Worm (Caenorhabditis elegans) whole organism, L3 larva: Measurements from ENCODE around the gene eif-2Balpha.

Experiments
- R02D3.7 ChIP-seq: fragments of 150-350 bp; optimal IDR thresholded peaks from 2 replicates; lab custom pipeline; 2014; ENCODE audit warnings: missing biosample characterization, missing genetic modification characterization
- ZK546.5 ChIP-seq: sonication (generic microtip); optimal IDR thresholded peaks from 2 replicates; lab custom pipeline; 2017; ENCODE audit warnings: missing biosample characterization, missing genetic modification characterization
- aly-2 ChIP-seq: fragments of 150-350 bp; optimal IDR thresholded peaks from 2 replicates; lab custom pipeline; 2014; ENCODE audit warnings: missing biosample characterization, missing genetic modification characterization
- ama-1 ChIP-seq: fragments of 150-350 bp; optimal IDR thresholded peaks from 2 replicates; lab custom pipeline; 2018
- ceh-16 ChIP-seq: sonication (generic microtip); optimal IDR thresholded peaks from 2 replicates; lab custom pipeline; 2017; ENCODE audit warnings: missing biosample characterization, missing genetic modification characterization
- ceh-28 ChIP-seq: fragments of 150-350 bp; optimal IDR thresholded peaks from 2 replicates; lab custom pipeline; 2014; ENCODE audit warnings: missing biosample characterization, missing genetic modification reagents, missing genetic modification characterization
- ceh-82 ChIP-seq: fragments of 150-350 bp; optimal IDR thresholded peaks from 2 replicates; lab custom pipeline; 2014; ENCODE audit warnings: missing biosample characterization, missing genetic modification characterization
- ceh-9 ChIP-seq: sonication (generic microtip); optimal IDR thresholded peaks from 2 replicates; lab custom pipeline; 2018; ENCODE audit warnings: missing biosample characterization, missing genetic modification characterization
- daf-12 ChIP-seq: fragments of 150-350 bp; optimal IDR thresholded peaks from 2 replicates; lab custom pipeline; 2014; ENCODE audit warnings: missing biosample characterization, missing genetic modification reagents, missing genetic modification characterization
- egl-27 ChIP-seq: sonication (generic microtip); optimal IDR thresholded peaks from 4 replicates; lab custom pipeline; 2017; ENCODE audit warnings: missing biosample characterization, missing genetic modification reagents, missing genetic modification characterization
- egl-5 ChIP-seq: fragments of 150-350 bp; optimal IDR thresholded peaks from 2 replicates; lab custom pipeline; 2017; ENCODE audit warnings: missing biosample characterization, missing genetic modification reagents, missing genetic modification characterization, inconsistent platforms
- elt-1 ChIP-seq: fragments of 150-350 bp; optimal IDR thresholded peaks from 2 replicates; lab custom pipeline; 2014; ENCODE audit warnings: missing biosample characterization, missing genetic modification characterization
- elt-2 ChIP-seq: sonication (generic microtip); optimal IDR thresholded peaks from 2 replicates; lab custom pipeline; 2016; ENCODE audit warnings: missing genetic modification reagents, mild to moderate bottlenecking, missing genetic modification characterization, missing compliant biosample characterization
- elt-3 ChIP-seq, 3 experiments: fragments of 150-350 bp in 1 of 3; sonication (generic microtip) in 2 of 3; optimal IDR thresholded peaks; 2 replicates in 2 of 3; 4 replicates in 1 of 3; lab custom pipeline; 2014 to 2017; ENCODE audit warnings: missing biosample characterization in 3 of 3, missing genetic modification characterization in 3 of 3
- eor-1 ChIP-seq, 2 experiments: fragments of 150-350 bp; optimal IDR thresholded peaks; 2 replicates each; lab custom pipeline; 2014 to 2018; ENCODE audit warnings: missing biosample characterization in 2 of 2, missing genetic modification characterization in 2 of 2
- fkh-10 ChIP-seq: sonication (generic microtip); optimal IDR thresholded peaks from 2 replicates; lab custom pipeline; 2017; ENCODE audit warnings: missing biosample characterization, missing genetic modification reagents, missing genetic modification characterization
- fkh-2 ChIP-seq: fragments of 150-350 bp; optimal IDR thresholded peaks from 2 replicates; lab custom pipeline; 2014; ENCODE audit warnings: missing biosample characterization, missing genetic modification reagents, missing genetic modification characterization
- fos-1 ChIP-seq: fragments of 150-350 bp; optimal IDR thresholded peaks from 2 replicates; lab custom pipeline; 2014; ENCODE audit warnings: missing biosample characterization, missing genetic modification characterization
- hmg-11 ChIP-seq: sonication (generic microtip); optimal IDR thresholded peaks from 2 replicates; lab custom pipeline; 2016; ENCODE audit warnings: missing genetic modification characterization, missing compliant biosample characterization
- jun-1 ChIP-seq: fragments of 150-350 bp; optimal IDR thresholded peaks from 2 replicates; lab custom pipeline; 2014; ENCODE audit warnings: missing biosample characterization, missing genetic modification reagents, missing genetic modification characterization
- lin-15B ChIP-seq: fragments of 150-350 bp; optimal IDR thresholded peaks from 2 replicates; lab custom pipeline; 2014; ENCODE audit warnings: missing biosample characterization, missing genetic modification characterization
- lin-39 ChIP-seq: fragments of 150-350 bp; optimal IDR thresholded peaks from 2 replicates; lab custom pipeline; 2018; ENCODE audit warnings: missing biosample characterization, missing genetic modification reagents, missing genetic modification characterization
- lsy-12 ChIP-seq: sonication (generic microtip); optimal IDR thresholded peaks from 2 replicates; lab custom pipeline; 2016; ENCODE audit warnings: mild to moderate bottlenecking, missing genetic modification characterization, missing compliant biosample characterization
- mdl-1 ChIP-seq: fragments of 150-350 bp; optimal IDR thresholded peaks from 2 replicates; lab custom pipeline; 2014; ENCODE audit warnings: missing biosample characterization, missing genetic modification characterization
- nfya-1 ChIP-seq: sonication (generic microtip); optimal IDR thresholded peaks from 2 replicates; lab custom pipeline; 2017; ENCODE audit warnings: missing genetic modification characterization, mild to moderate bottlenecking, missing compliant biosample characterization, antibody characterized with exemption, moderate library complexity; ENCODE audit not compliant: insufficient read depth
- nhr-11 ChIP-seq: fragments of 150-350 bp; optimal IDR thresholded peaks from 2 replicates; lab custom pipeline; 2014; ENCODE audit warnings: missing biosample characterization, missing genetic modification characterization
- nhr-12 ChIP-seq: fragments of 150-350 bp; optimal IDR thresholded peaks from 2 replicates; lab custom pipeline; 2014; ENCODE audit warnings: missing biosample characterization, missing genetic modification characterization
- nhr-23 ChIP-seq: fragments of 150-350 bp; optimal IDR thresholded peaks from 2 replicates; lab custom pipeline; 2014; ENCODE audit warnings: missing biosample characterization, missing genetic modification reagents, missing genetic modification characterization
- nhr-237 ChIP-seq: fragments of 150-350 bp; optimal IDR thresholded peaks from 2 replicates; lab custom pipeline; 2014; ENCODE audit warnings: missing biosample characterization, missing genetic modification characterization
- nhr-25 ChIP-seq: sonication (generic microtip); optimal IDR thresholded peaks from 2 replicates; lab custom pipeline; 2017; ENCODE audit warnings: missing biosample characterization, missing genetic modification characterization
- nhr-28 ChIP-seq: fragments of 150-350 bp; optimal IDR thresholded peaks from 2 replicates; lab custom pipeline; 2014; ENCODE audit warnings: missing biosample characterization, missing genetic modification characterization
- nhr-43 ChIP-seq: sonication (generic microtip); optimal IDR thresholded peaks from 2 replicates; lab custom pipeline; 2016; ENCODE audit warnings: mild to moderate bottlenecking, missing genetic modification characterization, missing compliant biosample characterization; ENCODE audit not compliant: poor library complexity, severe bottlenecking
- nhr-76 ChIP-seq: fragments of 150-350 bp; sonication (generic microtip); optimal IDR thresholded peaks from 5 replicates; lab custom pipeline; 2014; ENCODE audit warnings: missing biosample characterization, missing genetic modification characterization
- nhr-77 ChIP-seq: fragments of 150-350 bp; optimal IDR thresholded peaks from 2 replicates; lab custom pipeline; 2014; ENCODE audit warnings: missing biosample characterization, missing genetic modification characterization
- pha-4 ChIP-seq: fragments of 150-350 bp; optimal IDR thresholded peaks from 2 replicates; lab custom pipeline; 2014; ENCODE audit warnings: missing biosample characterization, missing genetic modification reagents, missing genetic modification characterization
- pqm-1 ChIP-seq: fragments of 150-350 bp; optimal IDR thresholded peaks from 2 replicates; lab custom pipeline; 2017; ENCODE audit warnings: missing biosample characterization, missing genetic modification characterization, inconsistent platforms
- sea-2 ChIP-seq: fragments of 150-350 bp; sonication (generic microtip); optimal IDR thresholded peaks from 4 replicates; lab custom pipeline; 2014; ENCODE audit warnings: missing biosample characterization, missing genetic modification reagents, missing genetic modification characterization
- skn-1 ChIP-seq: fragments of 150-350 bp; optimal IDR thresholded peaks from 2 replicates; lab custom pipeline; 2014; ENCODE audit warnings: missing biosample characterization, missing genetic modification characterization
- snpc-4 ChIP-seq: fragments of 150-350 bp; optimal IDR thresholded peaks from 2 replicates; lab custom pipeline; 2014; ENCODE audit warnings: missing biosample characterization, missing genetic modification characterization
- unc-39 ChIP-seq: sonication (generic microtip); optimal IDR thresholded peaks from 4 replicates; lab custom pipeline; 2017; ENCODE audit warnings: missing biosample characterization, missing genetic modification characterization
- unc-62 ChIP-seq: fragments of 150-350 bp; sonication (generic microtip); optimal IDR thresholded peaks from 4 replicates; lab custom pipeline; 2014; ENCODE audit warnings: missing biosample characterization, missing genetic modification reagents, missing genetic modification characterization
- zag-1 ChIP-seq: fragments of 150-350 bp; optimal IDR thresholded peaks from 2 replicates; lab custom pipeline; 2014; ENCODE audit warnings: missing biosample characterization, missing genetic modification characterization
- ztf-4 ChIP-seq: fragments of 150-350 bp; optimal IDR thresholded peaks from 2 replicates; lab custom pipeline; 2014; ENCODE audit warnings: missing biosample characterization, missing genetic modification characterization

The eif-2Balpha gene

ce11 chrIII:9542816-9543215 is at the start of gene eif-2Balpha:
Gene eif-2Balpha, plus strand, starts transcription at chrIII:9543119.
- no peak for TF ChIP-seq ZK546.5 (tag; lab: Kevin White, UChicago)
- TF ChIP-seq nhr-23 (tag; lab: Kevin White, UChicago), result peak; percentile 26
- TF ChIP-seq daf-12, result no peak
- no peak for TF ChIP-seq nhr-11 (tag; lab: Kevin White, UChicago)
- peak; percentile 9 for TF ChIP-seq elt-2 (tag; lab: Kevin White, UChicago)
- no peak for TF ChIP-seq nhr-43 (tag; lab: Kevin White, UChicago)
- TF ChIP-seq nhr-12 (tag; lab: Kevin White, UChicago), result no peak
- TF ChIP-seq elt-1 (tag; lab: Kevin White, UChicago), result no peak
- no peak for TF ChIP-seq jun-1
- peak; percentile 6 for TF ChIP-seq hmg-11 (tag; lab: Kevin White, UChicago)
- TF ChIP-seq fos-1, result no peak
- peak; percentile 86 for TF ChIP-seq pha-4 (tag; lab: Kevin White, UChicago)
- TF ChIP-seq elt-3 (tag; optimal IDR thresholded peaks at IDR 0.05; lab: Kevin White, UChicago), result no peak
- no peak for TF ChIP-seq eor-1 (tag; optimal IDR thresholded peaks at IDR 0.05; lab: Kevin White, UChicago)
- no peak for TF ChIP-seq R02D3.7 (tag; lab: Kevin White, UChicago)
- TF ChIP-seq skn-1 (tag; lab: Kevin White, UChicago), result no peak
- no peak for TF ChIP-seq nhr-28 (tag; lab: Kevin White, UChicago)
- TF ChIP-seq lin-15B (tag; lab: Kevin White, UChicago), result peak; percentile 58
- no peak for TF ChIP-seq fkh-10 (GFP tag; lab: Kevin White, UChicago)
- TF ChIP-seq nfya-1 (tag; lab: Kevin White, UChicago), result peak; percentile 32
- no peak for TF ChIP-seq zag-1 (tag; lab: Kevin White, UChicago)
- TF ChIP-seq lin-39, result no peak
- no peak for TF ChIP-seq ceh-82 (tag; lab: Kevin White, UChicago)
- no peak for TF ChIP-seq egl-27
- TF ChIP-seq unc-39 (tag; lab: Kevin White, UChicago), result no peak
- no peak for TF ChIP-seq egl-5 (tag; lab: Kevin White, UChicago)
- TF ChIP-seq snpc-4 (tag; lab: Kevin White, UChicago), result peak; percentile 8
- TF ChIP-seq mdl-1, result no peak
- no peak for TF ChIP-seq nhr-76 (tag; lab: Kevin White, UChicago)
- no peak for TF ChIP-seq sea-2 (GFP tag; lab: Kevin White, UChicago)

ce11 chrIII:9494209-9494608 is 48.7 kb upstream of the eif-2Balpha start:
- TF ChIP-seq egl-5 (tag; lab: Kevin White, UChicago), result no peak
- no peak for TF ChIP-seq nhr-12 (tag; lab: Kevin White, UChicago)
- TF ChIP-seq lin-39, result no peak
- TF ChIP-seq ceh-9 (tag; lab: Kevin White, UChicago), result no peak
- TF ChIP-seq ceh-28 (tag; lab: Kevin White, UChicago), result no peak
- no peak for TF ChIP-seq ZK546.5 (tag; lab: Kevin White, UChicago)
- TF ChIP-seq nhr-77 (tag; lab: Kevin White, UChicago), result no peak

ce11 chrIII:9496083-9496482 is 46.8 kb upstream of the eif-2Balpha start:
- TF ChIP-seq ZK546.5 (tag; lab: Kevin White, UChicago), result no peak
- no peak for TF ChIP-seq nhr-76 (tag; lab: Kevin White, UChicago)
- TF ChIP-seq nhr-28 (tag; lab: Kevin White, UChicago), result no peak
- no peak for TF ChIP-seq fkh-10 (GFP tag; lab: Kevin White, UChicago)
- no peak for TF ChIP-seq elt-1 (tag; lab: Kevin White, UChicago)
- no peak for TF ChIP-seq R02D3.7 (tag; lab: Kevin White, UChicago)
- TF ChIP-seq egl-27, result no peak
- TF ChIP-seq mdl-1, result no peak
- TF ChIP-seq snpc-4 (tag; lab: Kevin White, UChicago), result no peak
- TF ChIP-seq lin-39, result no peak
- no peak for TF ChIP-seq ama-1 (lab: Kevin White, UChicago)
- no peak for TF ChIP-seq nfya-1 (tag; lab: Kevin White, UChicago)
- no peak for TF ChIP-seq eor-1 (tag; optimal IDR thresholded peaks at IDR 0.05; lab: Kevin White, UChicago)
- no peak for TF ChIP-seq nhr-237 (tag; lab: Kevin White, UChicago)
- TF ChIP-seq ceh-16 (tag; lab: Kevin White, UChicago), result no peak
- no peak for TF ChIP-seq unc-39 (tag; lab: Kevin White, UChicago)
- no peak for TF ChIP-seq hmg-11 (tag; lab: Kevin White, UChicago)
- no peak for TF ChIP-seq elt-3 (tag; optimal IDR thresholded peaks at IDR 0.05; lab: Kevin White, UChicago)

ce11 chrIII:9497412-9497811 is 45.5 kb upstream of the eif-2Balpha start:
- TF ChIP-seq nhr-25 (tag; lab: Kevin White, UChicago), result no peak
- TF ChIP-seq mdl-1, result no peak
- no peak for TF ChIP-seq nhr-76 (tag; lab: Kevin White, UChicago)
- no peak for TF ChIP-seq elt-1 (tag; lab: Kevin White, UChicago)
- TF ChIP-seq pqm-1 (tag; lab: Kevin White, UChicago), result no peak
- no peak for TF ChIP-seq ztf-4 (tag; lab: Kevin White, UChicago)
- TF ChIP-seq aly-2, result no peak
- TF ChIP-seq snpc-4 (tag; lab: Kevin White, UChicago), result no peak
- no peak for TF ChIP-seq lsy-12
- no peak for TF ChIP-seq nhr-77 (tag; lab: Kevin White, UChicago)
- no peak for TF ChIP-seq nhr-11 (tag; lab: Kevin White, UChicago)
- no peak for TF ChIP-seq ceh-28 (tag; lab: Kevin White, UChicago)
- TF ChIP-seq ceh-16 (tag; lab: Kevin White, UChicago), result no peak
- no peak for TF ChIP-seq ceh-9 (tag; lab: Kevin White, UChicago)
- TF ChIP-seq nhr-28 (tag; lab: Kevin White, UChicago), result no peak
- no peak for TF ChIP-seq skn-1 (tag; lab: Kevin White, UChicago)
- TF ChIP-seq fkh-2, result no peak
- TF ChIP-seq unc-62, result no peak
